Worm (Caenorhabditis elegans): ENCODE results near the gene crh-2.

- TF ChIP-seq cog-1 (tag; optimal IDR thresholded peaks at IDR 0.05) (no peak), flt-1 (GFP tag; IDR thresholded peaks at IDR 0.05) (no peak), ztf-23 (GFP tag; IDR thresholded peaks at IDR 0.05) (no peak)
Observed at ce11 chrII:5148349-5148748, 39.0 kb downstream of the crh-2 start, which contains the start of gene F58A6.5.

All from whole organism, midembryonic.